Worm (Caenorhabditis elegans): ENCODE results near the gene exc-1.

The exc-1 gene

ce11 chrX:15492759-15493158 is 15.6 kb upstream of the exc-1 start:
- TF ChIP-seq ttx-3 (tag; optimal IDR thresholded peaks at IDR 0.05) (peak; percentile 26), madf-2 (tag; optimal IDR thresholded peaks at IDR 0.05) (peak; percentile 14), dve-1 (tag; optimal IDR thresholded peaks at IDR 0.05) (peak; percentile 9), ceh-45 (GFP tag; IDR thresholded peaks at IDR 0.05) (0 out of 2 replicates have a peak, but pooled peaks have one; percentile 34), nhr-11 (tag; optimal IDR thresholded peaks at IDR 0.05) (no peak), ceh-31 (tag; optimal IDR thresholded peaks at IDR 0.05) (peak; percentile 55), pha-4 (tag; optimal IDR thresholded peaks at IDR 0.05) (no peak), ceh-6 (GFP tag; optimal IDR thresholded peaks at IDR 0.05) (peak; percentile 50), rnt-1 (tag; optimal IDR thresholded peaks at IDR 0.05) (peak; percentile 9), ceh-2 (tag; optimal IDR thresholded peaks at IDR 0.05) (peak; percentile 1), ceh-9 (tag; optimal IDR thresholded peaks at IDR 0.05) (no peak), ceh-48 (tag; optimal IDR thresholded peaks at IDR 0.05) (peak; percentile 46), ceh-18 (tag; optimal IDR thresholded peaks at IDR 0.05) (peak; percentile 65), unc-42 (tag; optimal IDR thresholded peaks at IDR 0.05) (peak; percentile 43), T23F11.4 (GFP tag; optimal IDR thresholded peaks at IDR 0.05) (peak; percentile 21), sdc-2 (tag; optimal IDR thresholded peaks at IDR 0.05) (peak; percentile 19), odd-2 (tag; optimal IDR thresholded peaks at IDR 0.05) (no peak), ref-2 (tag; optimal IDR thresholded peaks at IDR 0.05) (no peak), nfya-1 (tag; optimal IDR thresholded peaks at IDR 0.05) (peak; percentile 64), gmeb-2 (tag; optimal IDR thresholded peaks at IDR 0.05) (peak; percentile 22), elt-2 (tag; optimal IDR thresholded peaks at IDR 0.05) (peak; percentile 53), syd-9 (tag; optimal IDR thresholded peaks at IDR 0.05) (peak; percentile 19), hlh-30 (tag; optimal IDR thresholded peaks at IDR 0.05; ENCODE audit: insufficient read depth) (peak; percentile 68), tbx-2 (tag; optimal IDR thresholded peaks at IDR 0.05) (peak; percentile 70), unc-86 (tag; optimal IDR thresholded peaks at IDR 0.05) (no peak), dmd-4 (tag; optimal IDR thresholded peaks at IDR 0.05; ENCODE audit: borderline replicate concordance) (no peak), sox-4 (tag; optimal IDR thresholded peaks at IDR 0.05) (peak; percentile 34), mec-3 (tag; optimal IDR thresholded peaks at IDR 0.05; ENCODE audit: borderline replicate concordance) (no peak), ceh-34 (tag; optimal IDR thresholded peaks at IDR 0.05) (peak; percentile 75), C08G9.2 (tag; optimal IDR thresholded peaks at IDR 0.05) (peak; percentile 20), unc-3 (GFP tag; conservative IDR thresholded peaks at IDR 0.05) (0 out of 2 replicates have a peak, but pooled peaks have one; percentile 39), unc-3 (tag; optimal IDR thresholded peaks at IDR 0.05) (no peak), nhr-232 (tag; optimal IDR thresholded peaks at IDR 0.05) (no peak), hlh-13 (GFP tag; optimal IDR thresholded peaks at IDR 0.05) (no peak), Y22D7AL.16 (tag; optimal IDR thresholded peaks at IDR 0.05) (peak; percentile 12), che-1 (tag; optimal IDR thresholded peaks at IDR 0.05) (peak; percentile 25), lin-11 (tag; optimal IDR thresholded peaks at IDR 0.05) (peak; percentile 7), ceh-14 (tag; optimal IDR thresholded peaks at IDR 0.05) (peak; percentile 3), sox-2 (GFP tag; IDR thresholded peaks at IDR 0.05) (peak; percentile 42; the same call in 1 of the 2 replicates)

DNA sequence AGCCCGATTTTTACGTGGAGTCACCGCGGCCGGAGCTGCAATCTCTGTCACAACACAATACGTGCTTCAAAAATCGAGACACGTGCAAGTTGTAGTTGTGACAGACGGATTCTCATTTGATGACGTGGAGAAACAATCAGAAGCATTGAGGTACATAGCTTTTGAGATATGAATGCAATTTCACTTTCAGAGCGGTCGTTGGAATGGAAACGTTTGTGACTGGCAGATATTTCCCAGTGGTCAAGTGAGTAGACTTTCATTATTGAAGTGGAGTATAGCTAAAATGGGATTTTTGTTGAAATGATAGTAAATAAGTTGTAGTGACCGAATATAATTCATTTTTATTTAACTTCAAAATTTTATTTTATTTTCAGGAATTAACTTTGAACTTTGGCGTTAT is 13.9 kb upstream of the exc-1 start:
- TF ChIP-seq hlh-15 (tag; optimal IDR thresholded peaks at IDR 0.05), result no peak

DNA sequence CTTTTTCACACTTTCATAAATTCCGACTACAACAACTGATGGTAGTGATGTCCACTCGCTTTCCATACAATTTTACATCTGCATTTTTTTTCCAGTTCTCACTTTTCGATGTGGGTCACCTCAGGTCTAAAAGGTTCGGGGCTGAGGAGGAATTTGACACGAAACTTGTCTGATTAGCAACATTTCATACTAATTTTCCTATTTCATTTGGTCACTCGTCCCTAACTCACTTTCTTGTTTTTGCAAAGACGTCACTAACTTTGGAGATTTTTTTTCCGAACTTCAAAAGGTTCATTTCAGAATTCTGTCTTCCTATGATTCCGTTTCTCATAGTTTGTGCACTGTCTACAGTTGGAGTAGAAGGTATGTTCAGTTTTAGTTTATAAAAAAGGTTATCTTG is 10.6 kb upstream of the exc-1 start, which contains the start of gene H13N06.2:
Gene H13N06.2, plus strand, starts transcription at position 301 of the 400 bp plus-strand sequence.
- TF ChIP-seq pqm-1 (tag; optimal IDR thresholded peaks at IDR 0.05) (no peak), odd-2 (tag; optimal IDR thresholded peaks at IDR 0.05) (no peak), dve-1 (tag; optimal IDR thresholded peaks at IDR 0.05) (no peak), unc-3 (GFP tag; conservative IDR thresholded peaks at IDR 0.05) (no peak), unc-3 (tag; optimal IDR thresholded peaks at IDR 0.05) (no peak), pros-1 (tag; optimal IDR thresholded peaks at IDR 0.05) (no peak), eyg-1 (tag; optimal IDR thresholded peaks at IDR 0.05) (no peak), che-1 (tag; optimal IDR thresholded peaks at IDR 0.05) (no peak), K09A11.1 (tag; optimal IDR thresholded peaks at IDR 0.05; ENCODE audit: insufficient read depth) (no peak), pha-2 (tag; optimal IDR thresholded peaks at IDR 0.05) (no peak), ttx-3 (tag; optimal IDR thresholded peaks at IDR 0.05) (no peak), fkh-6 (tag; optimal IDR thresholded peaks at IDR 0.05) (no peak), ceh-14 (tag; optimal IDR thresholded peaks at IDR 0.05) (no peak), hlh-13 (GFP tag; optimal IDR thresholded peaks at IDR 0.05) (no peak), madf-2 (tag; optimal IDR thresholded peaks at IDR 0.05) (no peak), ceh-2 (tag; optimal IDR thresholded peaks at IDR 0.05) (no peak), ref-2 (tag; optimal IDR thresholded peaks at IDR 0.05) (no peak), dmd-4 (tag; optimal IDR thresholded peaks at IDR 0.05; ENCODE audit: borderline replicate concordance) (no peak), sox-2 (GFP tag; IDR thresholded peaks at IDR 0.05) (no peak), tbx-2 (tag; optimal IDR thresholded peaks at IDR 0.05) (no peak)
